Worm (Caenorhabditis elegans) whole organism, mixed stage, embryonic: ENCODE data around the gene ZK688.9.

Source experiments
- M03D4.4 ChIP-seq: sonication (generic microtip); optimal IDR thresholded peaks from 2 replicates; lab custom pipeline; 2017; ENCODE audit warnings: mild to moderate bottlenecking, missing genetic modification characterization, missing compliant biosample characterization
- bed-3 ChIP-seq: fragments of 200-800 bp; sonication (Bioruptor generic); optimal IDR thresholded peaks from 3 replicates; lab custom pipeline; 2018; ENCODE audit warnings: mild to moderate bottlenecking, missing genetic modification characterization, moderate library complexity, missing compliant biosample characterization
- ceh-39 ChIP-seq: fragments of 150-350 bp; optimal IDR thresholded peaks from 2 replicates; lab custom pipeline; 2014; ENCODE audit warnings: missing biosample characterization, missing genetic modification characterization
- ceh-83 ChIP-seq: fragments of 200-800 bp; sonication (Bioruptor generic); optimal IDR thresholded peaks from 2 replicates; lab custom pipeline; 2018; ENCODE audit warnings: mild to moderate bottlenecking, missing genetic modification characterization, missing compliant biosample characterization
- ces-1 ChIP-seq: fragments of 150-350 bp; optimal IDR thresholded peaks from 2 replicates; lab custom pipeline; 2014; ENCODE audit warnings: missing biosample characterization, missing genetic modification reagents, missing genetic modification characterization
- cnd-1 ChIP-seq: fragments of 200-800 bp; sonication (Bioruptor generic); optimal IDR thresholded peaks from 2 replicates; lab custom pipeline; 2018; ENCODE audit warnings: mild to moderate bottlenecking, missing genetic modification characterization, missing compliant biosample characterization
- elt-3 ChIP-seq: fragments of 150-350 bp; optimal IDR thresholded peaks from 2 replicates; lab custom pipeline; 2014; ENCODE audit warnings: missing biosample characterization, missing genetic modification characterization
- flh-1 ChIP-seq: fragments of 200-800 bp; sonication (Bioruptor generic); optimal IDR thresholded peaks from 2 replicates; lab custom pipeline; 2018; ENCODE audit warnings: mild to moderate bottlenecking, missing genetic modification characterization, moderate library complexity, missing compliant biosample characterization
- ham-2 ChIP-seq: fragments of 200-800 bp; sonication (Bioruptor generic); optimal IDR thresholded peaks from 2 replicates; lab custom pipeline; 2018; ENCODE audit warnings: mild to moderate bottlenecking, missing genetic modification characterization, missing compliant biosample characterization
- hlh-1 ChIP-seq: fragments of 150-350 bp; optimal IDR thresholded peaks from 2 replicates; lab custom pipeline; 2014; ENCODE audit warnings: missing biosample characterization, missing genetic modification reagents, missing genetic modification characterization
- lin-13 ChIP-seq: fragments of 150-350 bp; optimal IDR thresholded peaks from 2 replicates; lab custom pipeline; 2014; ENCODE audit warnings: missing biosample characterization, missing genetic modification characterization
- lin-32 ChIP-seq: fragments of 200-800 bp; sonication (Bioruptor generic); optimal IDR thresholded peaks from 2 replicates; lab custom pipeline; 2018; ENCODE audit warnings: mild to moderate bottlenecking, missing genetic modification characterization, missing compliant biosample characterization
- mab-5 ChIP-seq: fragments of 150-350 bp; optimal IDR thresholded peaks from 2 replicates; lab custom pipeline; 2014; ENCODE audit warnings: missing biosample characterization, missing genetic modification characterization
- mls-2 ChIP-seq: sonication (generic microtip); optimal IDR thresholded peaks from 2 replicates; lab custom pipeline; 2016; ENCODE audit warnings: mild to moderate bottlenecking, missing genetic modification characterization, moderate library complexity, missing compliant biosample characterization
- nhr-2 ChIP-seq: fragments of 150-350 bp; optimal IDR thresholded peaks from 2 replicates; lab custom pipeline; 2014; ENCODE audit warnings: missing biosample characterization, missing genetic modification characterization
- nhr-237 ChIP-seq: fragments of 150-350 bp; optimal IDR thresholded peaks from 2 replicates; lab custom pipeline; 2014; ENCODE audit warnings: missing biosample characterization, missing genetic modification characterization
- nhr-28 ChIP-seq: fragments of 150-350 bp; optimal IDR thresholded peaks from 2 replicates; lab custom pipeline; 2014; ENCODE audit warnings: missing biosample characterization, missing genetic modification characterization
- nhr-76 ChIP-seq: sonication (generic microtip); optimal IDR thresholded peaks from 2 replicates; lab custom pipeline; 2017; ENCODE audit warnings: missing biosample characterization, missing genetic modification characterization
- pha-4 ChIP-seq: fragments of 150-350 bp; optimal IDR thresholded peaks from 2 replicates; lab custom pipeline; 2018; ENCODE audit warnings: missing biosample characterization, missing genetic modification reagents, missing genetic modification characterization
- sem-2 ChIP-seq: fragments of 200-800 bp; sonication (Bioruptor generic); optimal IDR thresholded peaks from 2 replicates; lab custom pipeline; 2018; ENCODE audit warnings: mild to moderate bottlenecking, missing genetic modification characterization, missing compliant biosample characterization
- snpc-4 ChIP-seq: fragments of 150-350 bp; optimal IDR thresholded peaks from 2 replicates; lab custom pipeline; 2014; ENCODE audit warnings: missing biosample characterization, missing genetic modification characterization
- sptf-1 ChIP-seq: sonication (generic microtip); optimal IDR thresholded peaks from 2 replicates; lab custom pipeline; 2017; ENCODE audit warnings: mild to moderate bottlenecking, missing genetic modification characterization, moderate library complexity, missing compliant biosample characterization
- tbx-8 ChIP-seq: fragments of 200-800 bp; sonication (Bioruptor generic); optimal IDR thresholded peaks from 2 replicates; lab custom pipeline; 2018; ENCODE audit warnings: mild to moderate bottlenecking, missing genetic modification characterization, moderate library complexity, missing compliant biosample characterization
- unc-120 ChIP-seq: sonication (generic microtip); optimal IDR thresholded peaks from 2 replicates; lab custom pipeline; 2017; ENCODE audit warnings: missing genetic modification characterization, missing compliant biosample characterization; ENCODE audit not compliant: poor library complexity, severe bottlenecking
- zip-8 ChIP-seq: fragments of 150-350 bp; optimal IDR thresholded peaks from 2 replicates; lab custom pipeline; 2014; ENCODE audit warnings: missing biosample characterization, missing genetic modification characterization
- ztf-11 ChIP-seq: fragments of 150-350 bp; optimal IDR thresholded peaks from 2 replicates; lab custom pipeline; 2014; ENCODE audit warnings: missing biosample characterization, missing genetic modification characterization

The ZK688.9 gene

DNA sequence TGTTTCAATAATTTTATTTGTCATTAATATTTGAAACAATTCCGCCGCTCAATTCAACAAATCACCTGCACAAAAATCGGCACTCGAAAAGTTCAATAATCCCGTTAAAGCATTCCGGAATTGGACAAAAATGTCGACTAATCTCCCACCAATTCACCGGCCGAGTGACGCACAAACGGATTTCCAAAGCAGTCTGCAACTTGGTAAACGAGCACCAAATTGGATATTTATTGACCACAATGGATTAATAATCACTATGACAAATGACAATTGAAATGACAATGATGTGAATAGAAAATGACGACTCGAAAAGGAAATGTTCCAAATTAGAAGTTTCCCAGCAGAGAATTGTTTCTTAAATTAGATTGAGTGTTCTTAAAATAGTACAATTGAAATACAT lies 47.1 kb downstream of the ZK688.9 start:
- TF ChIP-seq zip-8 (tag; lab: Kevin White, UChicago) (no peak), nhr-28 (tag; lab: Kevin White, UChicago) (no peak), ceh-39 (tag; lab: Kevin White, UChicago) (no peak), ceh-83 (no peak), sem-2 (GFP tag; lab: Kevin White, UChicago) (no peak), pha-4 (tag; lab: Kevin White, UChicago) (no peak), snpc-4 (no peak), nhr-237 (no peak), unc-120 (tag; lab: Kevin White, UChicago) (no peak), mls-2 (no peak), flh-1 (GFP tag; lab: Kevin White, UChicago) (no peak), M03D4.4 (no peak)
- TF ChIP-seq, all 35 proteins: peak for 0

DNA sequence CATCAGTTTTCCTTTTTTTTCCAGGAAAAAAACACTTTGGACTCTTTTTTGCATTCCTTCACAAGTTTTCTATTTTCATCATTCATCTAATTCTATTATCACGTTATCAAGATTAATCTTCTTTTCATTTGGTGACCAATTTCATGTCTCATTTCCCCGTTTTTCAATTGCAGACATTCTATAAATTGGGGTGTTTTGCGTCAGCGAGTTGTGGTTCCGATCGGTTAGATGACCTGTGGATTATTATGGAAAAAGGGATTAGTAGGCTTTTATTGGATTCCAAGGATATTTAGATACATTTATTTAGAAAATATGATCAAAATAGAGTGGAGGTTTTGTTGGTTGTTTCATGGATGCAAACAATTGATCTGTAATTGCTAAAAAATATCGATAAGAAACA lies 48.0 kb downstream of the ZK688.9 start:
- TF ChIP-seq nhr-2 (no peak), cnd-1 (tag; lab: Kevin White, UChicago) (no peak), ztf-11 (tag; lab: Kevin White, UChicago) (no peak), lin-13 (no peak), ceh-83 (no peak), ces-1 (GFP tag; lab: Kevin White, UChicago) (no peak), unc-120 (tag; lab: Kevin White, UChicago) (no peak), mab-5 (tag; lab: Kevin White, UChicago) (no peak), tbx-8 (GFP tag; lab: Kevin White, UChicago) (no peak), ham-2 (no peak), pha-4 (tag; lab: Kevin White, UChicago) (no peak), ceh-39 (tag; lab: Kevin White, UChicago) (no peak), snpc-4 (no peak), elt-3 (tag; lab: Kevin White, UChicago) (no peak), zip-8 (tag; lab: Kevin White, UChicago) (no peak), nhr-76 (no peak)

DNA sequence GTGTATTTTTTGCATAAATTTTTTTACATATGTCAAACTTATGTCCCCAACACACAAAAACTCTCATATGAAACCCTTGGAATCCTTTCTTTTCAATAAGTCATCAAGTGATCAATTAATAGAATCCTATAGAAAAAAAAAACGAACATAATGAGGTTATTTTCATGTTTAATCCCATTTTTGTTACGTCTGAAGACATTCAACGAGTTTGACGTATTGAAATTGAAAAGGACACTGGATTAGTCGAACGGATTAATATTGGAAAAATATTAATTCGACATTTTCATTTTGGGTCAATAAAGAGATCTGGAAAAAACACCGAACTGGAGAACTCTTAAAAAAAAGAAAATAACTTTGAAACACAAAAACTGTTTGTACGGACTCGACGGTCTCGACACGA lies 50.3 kb downstream of the ZK688.9 start:
- TF ChIP-seq hlh-1 (tag; lab: Kevin White, UChicago) (no peak), snpc-4 (no peak), sem-2 (GFP tag; lab: Kevin White, UChicago) (no peak), lin-32 (GFP tag; lab: Kevin White, UChicago) (no peak), zip-8 (tag; lab: Kevin White, UChicago) (no peak), tbx-8 (GFP tag; lab: Kevin White, UChicago) (no peak), sptf-1 (tag; lab: Kevin White, UChicago) (no peak), ces-1 (GFP tag; lab: Kevin White, UChicago) (no peak), pha-4 (tag; lab: Kevin White, UChicago) (no peak), bed-3 (GFP tag; lab: Kevin White, UChicago) (no peak), unc-120 (tag; lab: Kevin White, UChicago) (no peak)
